Fruit fly (Drosophila melanogaster): ENCODE results near the gene CG32428.

The CG32428 gene

dm6 chr3L:20436069-20436468, 37.5 kb downstream of the CG32428 start, which contains the start of the genes mRpL15 and CtIP:
TSS of gene mRpL15 (minus strand) at chr3L:20436209.
TSS of gene CtIP (plus strand) at chr3L:20436250.
- TF ChIP-seq Myc (optimal IDR thresholded peaks at IDR 0.05): no peak
- no peak for TF ChIP-seq h (optimal IDR thresholded peaks at IDR 0.05)
- TF ChIP-seq insv (optimal IDR thresholded peaks at IDR 0.05): no peak
- no peak for TF ChIP-seq ttk (optimal IDR thresholded peaks at IDR 0.05)
- TF ChIP-seq Sin3A (optimal IDR thresholded peaks at IDR 0.05): no peak
- TF ChIP-seq psq (optimal IDR thresholded peaks at IDR 0.05): no peak

- no peak for TF ChIP-seq Myc (optimal IDR thresholded peaks at IDR 0.05)
- no peak for TF ChIP-seq ttk (optimal IDR thresholded peaks at IDR 0.05)
- no peak for TF ChIP-seq Sin3A (optimal IDR thresholded peaks at IDR 0.05)
- TF ChIP-seq insv (optimal IDR thresholded peaks at IDR 0.05): no peak
- TF ChIP-seq h (optimal IDR thresholded peaks at IDR 0.05): no peak
- no peak for TF ChIP-seq psq (optimal IDR thresholded peaks at IDR 0.05)
These were observed 41.2 kb downstream of the CG32428 start, which contains the start of the genes Las and Psn for dm6 chr3L:20432297-20432696. TSS of gene Las (minus strand) at chr3L:20432361. TSS of gene Psn (plus strand) at chr3L:20432468.

- TF ChIP-seq Myc (optimal IDR thresholded peaks at IDR 0.05) (no peak), insv (optimal IDR thresholded peaks at IDR 0.05) (no peak), ttk (optimal IDR thresholded peaks at IDR 0.05) (no peak), Sin3A (optimal IDR thresholded peaks at IDR 0.05) (no peak), h (optimal IDR thresholded peaks at IDR 0.05) (no peak), psq (optimal IDR thresholded peaks at IDR 0.05) (no peak)
These were observed 41.9 kb downstream of the CG32428 start for dm6 chr3L:20431619-20432018.

dm6 chr3L:20430182-20430581, 43.3 kb downstream of the CG32428 start, which contains the start of gene CG5262:
TSS of gene CG5262 (minus strand) at chr3L:20430475.
- TF ChIP-seq ttk (optimal IDR thresholded peaks at IDR 0.05): no peak

dm6 chr3L:20427449-20427848, 46.1 kb downstream of the CG32428 start, which contains the start of gene CG5274:
TSS of gene CG5274 (minus strand) at chr3L:20427666.
- TF ChIP-seq h (optimal IDR thresholded peaks at IDR 0.05) (no peak), Sin3A (optimal IDR thresholded peaks at IDR 0.05) (no peak), Myc (optimal IDR thresholded peaks at IDR 0.05) (no peak), ttk (optimal IDR thresholded peaks at IDR 0.05) (no peak), psq (optimal IDR thresholded peaks at IDR 0.05) (no peak), insv (optimal IDR thresholded peaks at IDR 0.05) (no peak)

- no peak for TF ChIP-seq h (optimal IDR thresholded peaks at IDR 0.05)
- no peak for TF ChIP-seq psq (optimal IDR thresholded peaks at IDR 0.05)
- TF ChIP-seq Sin3A (optimal IDR thresholded peaks at IDR 0.05): no peak
- no peak for TF ChIP-seq insv (optimal IDR thresholded peaks at IDR 0.05)
- TF ChIP-seq ttk (optimal IDR thresholded peaks at IDR 0.05): no peak
These were observed 47.6 kb downstream of the CG32428 start, which contains the start of gene CG5282 for dm6 chr3L:20425888-20426287. TSS of gene CG5282 (minus strand) at chr3L:20426071.

All from Kc167 (cell line).